Fruit fly (Drosophila melanogaster): ENCODE measurements around the gene CG14115.

Gene CG14115

dm6 chr3L:13044335-13044814, 16.8 kb downstream of the CG14115 start, which contains the start of gene Syx13 (continued):
- TF ChIP-seq B-H1 (GFP tag; IDR thresholded peaks at IDR 0.05) (no peak), CG4707 (GFP tag; optimal IDR thresholded peaks at IDR 0.05) (no peak), odd (GFP tag; optimal IDR thresholded peaks at IDR 0.05) (no peak), sc (optimal IDR thresholded peaks at IDR 0.05) (no peak), sc (GFP tag; optimal IDR thresholded peaks at IDR 0.05) (no peak), CG16779 (GFP tag; IDR thresholded peaks at IDR 0.05) (no peak), Spps (tag; optimal IDR thresholded peaks at IDR 0.05) (peak; percentile 5), CG6854 (GFP tag; optimal IDR thresholded peaks at IDR 0.05) (no peak), dati (GFP tag; IDR thresholded peaks at IDR 0.05) (no peak), Ssrp (tag; optimal IDR thresholded peaks at IDR 0.05) (no peak), lov (optimal IDR thresholded peaks at IDR 0.05) (no peak), lov (GFP tag; IDR thresholded peaks at IDR 0.05) (no peak), Awh (GFP tag; IDR thresholded peaks at IDR 0.05) (no peak), MBD-R2 (GFP tag; IDR thresholded peaks at IDR 0.05) (peak; percentile 81), Med (GFP tag) (peak; percentile 79)

- TF ChIP-seq CG31441 (GFP tag; IDR thresholded peaks at IDR 0.05) (peak; percentile 82), Meics (GFP tag; optimal IDR thresholded peaks at IDR 0.05) (peak; percentile 96), bab2 (GFP tag; optimal IDR thresholded peaks at IDR 0.05) (peak; percentile 63), pzg (GFP tag; optimal IDR thresholded peaks at IDR 0.05) (peak; percentile 95), Ets65A (GFP tag) (peak; percentile 98), E2f1 (GFP tag; IDR thresholded peaks at IDR 0.05) (peak; percentile 84), CG12744 (GFP tag; optimal IDR thresholded peaks at IDR 0.05) (peak; percentile 79), CG10654 (GFP tag; optimal IDR thresholded peaks at IDR 0.05) (peak; percentile 74), CG43689 (GFP tag; IDR thresholded peaks at IDR 0.05) (peak; percentile 72; the same call in 1 of the 2 replicates), abd-A (tag; optimal IDR thresholded peaks at IDR 0.05) (peak; percentile 11), CG32772 (GFP tag; IDR thresholded peaks at IDR 0.05) (peak; percentile 70), salm (tag; optimal IDR thresholded peaks at IDR 0.05) (peak; percentile 88), CG2199 (GFP tag; IDR thresholded peaks at IDR 0.05) (peak; percentile 86; the same call in 2 of the 3 replicates), Blimp-1 (GFP tag; optimal IDR thresholded peaks at IDR 0.05) (peak; percentile 50), so (GFP tag; IDR thresholded peaks at IDR 0.05) (peak; percentile 68; the same call in 1 of the 3 replicates), tx (GFP tag; optimal IDR thresholded peaks at IDR 0.05) (peak; percentile 36), CG11085 (GFP tag; IDR thresholded peaks at IDR 0.05) (peak; percentile 77), CG14667 (GFP tag; IDR thresholded peaks at IDR 0.05) (no peak), CG9932 (GFP tag; IDR thresholded peaks at IDR 0.05) (peak; percentile 92), H15 (GFP tag; IDR thresholded peaks at IDR 0.05) (peak; percentile 81), CG11695 (GFP tag; IDR thresholded peaks at IDR 0.05) (peak; percentile 74), CG11560 (tag; IDR thresholded peaks at IDR 0.05) (peak; percentile 62; the same call in 1 of the 3 replicates), CG15073 (GFP tag; optimal IDR thresholded peaks at IDR 0.05) (no peak), wdn (GFP tag; IDR thresholded peaks at IDR 0.05) (peak; percentile 77), hth (optimal IDR thresholded peaks at IDR 0.05) (no peak), CG13424 (tag; optimal IDR thresholded peaks at IDR 0.05) (peak; percentile 57), Sox102F (GFP tag; optimal IDR thresholded peaks at IDR 0.05) (no peak), CG17912 (GFP tag; optimal IDR thresholded peaks at IDR 0.05) (peak; percentile 98), CG7987 (GFP tag; optimal IDR thresholded peaks at IDR 0.05) (peak; percentile 99), ken (GFP tag; IDR thresholded peaks at IDR 0.05) (peak; percentile 88), sima (GFP tag; optimal IDR thresholded peaks at IDR 0.05) (peak; percentile 80), ttk (GFP tag; IDR thresholded peaks at IDR 0.05) (peak; percentile 76), lab (GFP tag; optimal IDR thresholded peaks at IDR 0.05) (peak; percentile 98), Dek (tag; optimal IDR thresholded peaks at IDR 0.05) (peak; percentile 81), tin (GFP tag; optimal IDR thresholded peaks at IDR 0.05) (peak; percentile 77)
These were observed 19.7 kb downstream of the CG14115 start, which contains the start of gene RpS4 for dm6 chr3L:13041292-13042067. Gene RpS4 (plus strand): TSS chr3L:13041756.
